Fruit fly (Drosophila melanogaster): ENCODE data around the gene CG10616.

CG10616 gene

dm6 chr3L:12444040-12444439, 27.5 kb upstream of the CG10616 start (continued):
- TF ChIP-seq CG31224 (GFP tag; IDR thresholded peaks at IDR 0.05) = no peak
- peak; percentile 26; the same call in 1 of the 2 replicates for TF ChIP-seq CG17328 (GFP tag; IDR thresholded peaks at IDR 0.05)
- peak; percentile 21 for TF ChIP-seq CG16815 (GFP tag; optimal IDR thresholded peaks at IDR 0.05)
- TF ChIP-seq Antp (GFP tag; optimal IDR thresholded peaks at IDR 0.05) = no peak
- no peak for TF ChIP-seq CG17912 (GFP tag; optimal IDR thresholded peaks at IDR 0.05)
- TF ChIP-seq CG11093 (GFP tag; IDR thresholded peaks at IDR 0.05) = no peak
- no peak for TF ChIP-seq psq (GFP tag; optimal IDR thresholded peaks at IDR 0.05)
- TF ChIP-seq CG13775 (GFP tag; optimal IDR thresholded peaks at IDR 0.05) = no peak
- no peak for TF ChIP-seq CG4404 (GFP tag; IDR thresholded peaks at IDR 0.05)
- TF ChIP-seq CG17186 (GFP tag; optimal IDR thresholded peaks at IDR 0.05) = no peak
- TF ChIP-seq chm (GFP tag; IDR thresholded peaks at IDR 0.05) = no peak
- TF ChIP-seq CG18764 (GFP tag; optimal IDR thresholded peaks at IDR 0.05) = no peak
- no peak for TF ChIP-seq CG12155 (GFP tag; optimal IDR thresholded peaks at IDR 0.05)
- no peak for TF ChIP-seq dysf (GFP tag; IDR thresholded peaks at IDR 0.05)
- no peak for TF ChIP-seq Lim3 (GFP tag; IDR thresholded peaks at IDR 0.05)
- TF ChIP-seq ase (GFP tag; IDR thresholded peaks at IDR 0.05) = no peak
- TF ChIP-seq tx (GFP tag; optimal IDR thresholded peaks at IDR 0.05) = no peak
- TF ChIP-seq CG2129 (GFP tag; IDR thresholded peaks at IDR 0.05; ENCODE audit: partially characterized antibody) = no peak
- no peak for TF ChIP-seq CG8478 (optimal IDR thresholded peaks at IDR 0.05)
- no peak for TF ChIP-seq CG10366 (GFP tag; IDR thresholded peaks at IDR 0.05)
- TF ChIP-seq tgo (GFP tag; IDR thresholded peaks at IDR 0.05) = no peak
- peak; percentile 6 for TF ChIP-seq CG33557 (GFP tag; optimal IDR thresholded peaks at IDR 0.05)
- TF ChIP-seq Ssrp (tag; optimal IDR thresholded peaks at IDR 0.05) = peak; percentile 21
- TF ChIP-seq CG13424 (tag; optimal IDR thresholded peaks at IDR 0.05) = no peak
- TF ChIP-seq chinmo (GFP tag; IDR thresholded peaks at IDR 0.05; ENCODE audit: partially characterized antibody) = no peak
- TF ChIP-seq zf30C (GFP tag; optimal IDR thresholded peaks at IDR 0.05) = peak; percentile 68
- no peak for TF ChIP-seq Abd-B (GFP tag; optimal IDR thresholded peaks at IDR 0.05)
- TF ChIP-seq tup (GFP tag; optimal IDR thresholded peaks at IDR 0.05) = no peak

dm6 chr3L:12447081-12447480, 24.4 kb upstream of the CG10616 start:
- no peak for TF ChIP-seq CG31441 (GFP tag; IDR thresholded peaks at IDR 0.05)
- TF ChIP-seq Nf-YC (tag; optimal IDR thresholded peaks at IDR 0.05) = peak; percentile 70
- TF ChIP-seq CG17912 (GFP tag; optimal IDR thresholded peaks at IDR 0.05) = no peak
- no peak for TF ChIP-seq dm (GFP tag; optimal IDR thresholded peaks at IDR 0.05)
- no peak for TF ChIP-seq unpg (GFP tag; optimal IDR thresholded peaks at IDR 0.05)
- no peak for TF ChIP-seq wek (GFP tag; optimal IDR thresholded peaks at IDR 0.05)
- TF ChIP-seq CG18619 (GFP tag; optimal IDR thresholded peaks at IDR 0.05) = no peak
- TF ChIP-seq Hr78 (GFP tag; optimal IDR thresholded peaks at IDR 0.05) = no peak
- no peak for TF ChIP-seq HHEX (GFP tag; optimal IDR thresholded peaks at IDR 0.05)
- no peak for TF ChIP-seq CG4424 (GFP tag; optimal IDR thresholded peaks at IDR 0.05)
- TF ChIP-seq CG10366 (GFP tag; IDR thresholded peaks at IDR 0.05) = no peak
- TF ChIP-seq Nf-YB (GFP tag; optimal IDR thresholded peaks at IDR 0.05) = peak; percentile 82
- no peak for TF ChIP-seq CG2120 (GFP tag; optimal IDR thresholded peaks at IDR 0.05)
- no peak for TF ChIP-seq CG1529 (GFP tag; optimal IDR thresholded peaks at IDR 0.05)

DNA sequence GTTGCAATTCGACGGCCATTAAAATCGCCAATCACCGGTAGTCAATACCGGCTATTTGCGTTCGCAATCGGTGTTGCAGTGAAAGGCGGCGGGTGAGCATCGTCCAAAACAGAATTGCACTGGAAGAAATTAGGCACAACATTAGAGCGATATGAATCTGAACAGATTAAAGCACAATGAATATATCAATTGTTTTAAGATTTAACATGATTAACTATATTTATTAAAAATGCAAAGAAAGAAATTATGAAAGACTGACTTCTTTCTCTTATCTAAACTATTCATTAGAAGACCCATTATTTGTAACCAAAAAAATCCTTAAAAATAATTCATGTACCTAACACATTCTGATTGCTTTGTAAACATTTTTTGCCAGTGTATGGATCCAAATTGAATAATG, 24.0 kb upstream of the CG10616 start:
- TF ChIP-seq dmrt11E (tag; optimal IDR thresholded peaks at IDR 0.05) = peak; percentile 21
- TF ChIP-seq sens (GFP tag) = peak; percentile 33
- TF ChIP-seq CG10462 (GFP tag; optimal IDR thresholded peaks at IDR 0.05) = no peak
- TF ChIP-seq Dbx (GFP tag; IDR thresholded peaks at IDR 0.05) = no peak
